Fruit fly (Drosophila melanogaster) whole organism, prepupa: ENCODE measurements around the gene Osi9.

Experiments used
- Blimp-1 ChIP-seq: fragments of 200-800 bp; sonication (Bioruptor generic); optimal IDR thresholded peaks from 3 replicates; lab custom pipeline; 2017; ENCODE audit warnings: missing biosample characterization, missing genetic modification characterization, mild to moderate bottlenecking, moderate library complexity, missing genetic modification reagents
- CG10631 ChIP-seq: fragments of 200-800 bp; sonication (Bioruptor generic); optimal IDR thresholded peaks from 2 replicates; lab custom pipeline; 2016; ENCODE audit warnings: missing biosample characterization, missing genetic modification characterization
- CG10669 ChIP-seq: fragments of 200-800 bp; sonication (Bioruptor generic); optimal IDR thresholded peaks from 3 replicates; lab custom pipeline; 2018; ENCODE audit warnings: missing biosample characterization, mild to moderate bottlenecking, missing genetic modification characterization, moderate library complexity
- CG11294 ChIP-seq: fragments of 200-800 bp; sonication (Bioruptor generic); IDR thresholded peaks from 2 replicates; pipeline ENCODE4 v1.3.6; 2022; ENCODE audit warnings: missing biosample characterization, missing genetic modification characterization
- CG11762 ChIP-seq: fragments of 200-800 bp; sonication (Bioruptor generic); optimal IDR thresholded peaks from 3 replicates; lab custom pipeline; 2016; ENCODE audit warnings: missing biosample characterization, missing genetic modification characterization; ENCODE audit not compliant: insufficient read depth
- CG15336 ChIP-seq: fragments of 200-800 bp; sonication (Bioruptor generic); IDR thresholded peaks from 2 replicates; pipeline ENCODE4 v1.3.6; 2022; ENCODE audit warnings: missing biosample characterization, missing genetic modification characterization
- CG1621 ChIP-seq: fragments of 200-800 bp; sonication (Bioruptor generic); optimal IDR thresholded peaks from 3 replicates; lab custom pipeline; 2018; ENCODE audit warnings: missing biosample characterization, mild to moderate bottlenecking, missing genetic modification characterization
- CG16779 ChIP-seq: fragments of 200-800 bp; sonication (Bioruptor generic); optimal IDR thresholded peaks from 3 replicates; lab custom pipeline; 2017; ENCODE audit warnings: missing biosample characterization, mild to moderate bottlenecking, missing genetic modification characterization
- CG3032 ChIP-seq: fragments of 200-800 bp; optimal IDR thresholded peaks from 2 replicates; lab custom pipeline; 2019; ENCODE audit warnings: missing biosample characterization, mild to moderate bottlenecking, missing genetic modification characterization, moderate library complexity
- CG31627 ChIP-seq: fragments of 200-800 bp; sonication (Bioruptor generic); optimal IDR thresholded peaks from 3 replicates; lab custom pipeline; 2016; ENCODE audit warnings: missing biosample characterization, missing genetic modification characterization
- CG32006 ChIP-seq: fragments of 200-800 bp; sonication (Bioruptor generic); optimal IDR thresholded peaks from 3 replicates; lab custom pipeline; 2017; ENCODE audit warnings: missing biosample characterization, mild to moderate bottlenecking, missing genetic modification characterization
- CG34406 ChIP-seq: fragments of 200-800 bp; sonication (Bioruptor generic); optimal IDR thresholded peaks from 3 replicates; lab custom pipeline; 2016; ENCODE audit warnings: missing biosample characterization, missing genetic modification characterization
- CG3919 ChIP-seq: fragments of 200-800 bp; sonication (Bioruptor generic); optimal IDR thresholded peaks from 3 replicates; lab custom pipeline; 2016; ENCODE audit warnings: missing biosample characterization, missing genetic modification characterization
- CG4318 ChIP-seq: fragments of 200-800 bp; sonication (Bioruptor generic); optimal IDR thresholded peaks from 3 replicates; lab custom pipeline; 2017; ENCODE audit warnings: missing biosample characterization, mild to moderate bottlenecking, missing genetic modification characterization
- CG6276 ChIP-seq: fragments of 200-800 bp; sonication (Bioruptor generic); optimal IDR thresholded peaks from 2 replicates; lab custom pipeline; 2017; ENCODE audit warnings: missing biosample characterization, mild to moderate bottlenecking, missing genetic modification characterization
- CG6792 ChIP-seq: fragments of 200-800 bp; sonication (Bioruptor generic); optimal IDR thresholded peaks from 3 replicates; lab custom pipeline; 2016; ENCODE audit warnings: missing biosample characterization, missing genetic modification characterization
- CG6808 ChIP-seq: fragments of 200-800 bp; sonication (Bioruptor generic); optimal IDR thresholded peaks from 3 replicates; lab custom pipeline; 2017; ENCODE audit warnings: missing biosample characterization, missing genetic modification characterization, mild to moderate bottlenecking, moderate library complexity, missing genetic modification reagents
- CG6854 ChIP-seq: fragments of 200-800 bp; sonication (Bioruptor generic); optimal IDR thresholded peaks from 2 replicates; lab custom pipeline; 2017; ENCODE audit warnings: missing biosample characterization, mild to moderate bottlenecking, missing genetic modification characterization
- CG8119 ChIP-seq: fragments of 200-800 bp; sonication (Bioruptor generic); IDR thresholded peaks from 3 replicates; pipeline ENCODE4 v1.3.6; 2022; ENCODE audit warnings: missing biosample characterization, missing genetic modification characterization
- CG8319 ChIP-seq: fragments of 200-800 bp; sonication (Bioruptor generic); optimal IDR thresholded peaks from 3 replicates; lab custom pipeline; 2016; ENCODE audit warnings: missing biosample characterization, missing genetic modification characterization
- CG8632 ChIP-seq: fragments of 200-800 bp; sonication (Bioruptor generic); optimal IDR thresholded peaks from 3 replicates; lab custom pipeline; 2016; ENCODE audit warnings: missing biosample characterization, missing genetic modification characterization
- CG9139 ChIP-seq: fragments of 200-800 bp; sonication (Bioruptor generic); optimal IDR thresholded peaks from 3 replicates; lab custom pipeline; 2017; ENCODE audit warnings: missing biosample characterization, mild to moderate bottlenecking, missing genetic modification characterization
- Eip75B ChIP-seq: fragments of 200-800 bp; sonication (Bioruptor generic); optimal IDR thresholded peaks from 3 replicates; lab custom pipeline; 2016; ENCODE audit warnings: missing biosample characterization, missing genetic modification characterization
- Eip78C ChIP-seq: fragments of 200-800 bp; sonication (Bioruptor generic); peaks from one replicate; lab custom pipeline; 2016; ENCODE audit warnings: missing biosample characterization, missing genetic modification characterization
- Ets21C ChIP-seq: fragments of 200-800 bp; sonication (Bioruptor generic); optimal IDR thresholded peaks from 3 replicates; lab custom pipeline; 2016; ENCODE audit warnings: missing biosample characterization, missing genetic modification characterization
- Gug ChIP-seq: fragments of 200-800 bp; sonication (Bioruptor generic); IDR thresholded peaks from 2 replicates; pipeline ENCODE4 v1.3.6; 2022; ENCODE audit warnings: missing biosample characterization, missing genetic modification characterization
- Hr39 ChIP-seq: fragments of 200-800 bp; sonication (Bioruptor generic); optimal IDR thresholded peaks from 2 replicates; lab custom pipeline; 2016; ENCODE audit warnings: missing biosample characterization, missing genetic modification characterization
- Hr4 ChIP-seq: fragments of 200-800 bp; sonication (Bioruptor generic); optimal IDR thresholded peaks from 3 replicates; lab custom pipeline; 2016; ENCODE audit warnings: missing biosample characterization, missing genetic modification characterization
- Lpt ChIP-seq: fragments of 200-800 bp; sonication (Bioruptor generic); optimal IDR thresholded peaks from 3 replicates; lab custom pipeline; 2016; ENCODE audit warnings: missing biosample characterization, missing genetic modification characterization
- Met ChIP-seq: fragments of 200-800 bp; sonication (Bioruptor generic); optimal IDR thresholded peaks from 3 replicates; lab custom pipeline; 2016; ENCODE audit warnings: missing biosample characterization, missing genetic modification characterization
- OdsH ChIP-seq: fragments of 200-800 bp; sonication (Bioruptor generic); optimal IDR thresholded peaks from 3 replicates; lab custom pipeline; 2016; ENCODE audit warnings: missing biosample characterization, missing genetic modification characterization
- Sox102F ChIP-seq: fragments of 200-800 bp; sonication (Bioruptor generic); optimal IDR thresholded peaks from 2 replicates; lab custom pipeline; 2016; ENCODE audit warnings: missing biosample characterization, mild to moderate bottlenecking, missing genetic modification characterization
- Sox14 ChIP-seq: fragments of 200-800 bp; sonication (Bioruptor generic); optimal IDR thresholded peaks from 3 replicates; lab custom pipeline; 2016; ENCODE audit warnings: missing biosample characterization, missing genetic modification characterization
- Sox15 ChIP-seq: fragments of 200-800 bp; sonication (Bioruptor generic); optimal IDR thresholded peaks from 3 replicates; lab custom pipeline; 2016; ENCODE audit warnings: missing biosample characterization, missing genetic modification characterization
- achi ChIP-seq: fragments of 200-800 bp; sonication (Bioruptor generic); optimal IDR thresholded peaks from 3 replicates; lab custom pipeline; 2016; ENCODE audit warnings: missing biosample characterization, missing genetic modification characterization
- acj6 ChIP-seq: fragments of 200-800 bp; sonication (Bioruptor generic); optimal IDR thresholded peaks from 3 replicates; lab custom pipeline; 2016; ENCODE audit warnings: missing biosample characterization, missing genetic modification characterization
- cyc ChIP-seq: fragments of 200-800 bp; sonication (Bioruptor generic); optimal IDR thresholded peaks from 3 replicates; lab custom pipeline; 2016; ENCODE audit warnings: missing biosample characterization, missing genetic modification characterization
- dac ChIP-seq: fragments of 200-800 bp; sonication (Bioruptor generic); optimal IDR thresholded peaks from 2 replicates; lab custom pipeline; 2017; ENCODE audit warnings: missing biosample characterization, mild to moderate bottlenecking, missing genetic modification characterization
- eg ChIP-seq: fragments of 200-800 bp; sonication (Bioruptor generic); IDR thresholded peaks from 3 replicates; pipeline ENCODE4 v1.3.6; 2022; ENCODE audit warnings: missing biosample characterization, missing genetic modification characterization
- esn ChIP-seq: fragments of 200-800 bp; sonication (Bioruptor generic); optimal IDR thresholded peaks from 2 replicates; lab custom pipeline; 2016; ENCODE audit warnings: missing biosample characterization, mild to moderate bottlenecking, missing genetic modification characterization, moderate library complexity
- fkh ChIP-seq: fragments of 200-800 bp; sonication (Bioruptor generic); optimal IDR thresholded peaks from 3 replicates; lab custom pipeline; 2017; ENCODE audit warnings: missing biosample characterization, mild to moderate bottlenecking, missing genetic modification characterization, moderate library complexity
- lz ChIP-seq: fragments of 200-800 bp; sonication (Bioruptor generic); optimal IDR thresholded peaks from 3 replicates; lab custom pipeline; 2016; ENCODE audit warnings: missing biosample characterization, missing genetic modification characterization
- net ChIP-seq: fragments of 200-800 bp; sonication (Bioruptor generic); optimal IDR thresholded peaks from 3 replicates; lab custom pipeline; 2016; ENCODE audit warnings: missing biosample characterization, missing genetic modification characterization
- pdm3 ChIP-seq: fragments of 200-800 bp; sonication (Bioruptor generic); optimal IDR thresholded peaks from 3 replicates; lab custom pipeline; 2016; ENCODE audit warnings: missing biosample characterization, missing genetic modification characterization
- salr ChIP-seq, 2 experiments: fragments of 200-800 bp; sonication (Bioruptor generic); optimal IDR thresholded peaks; 3 replicates each; lab custom pipeline; 2016 to 2018; ENCODE audit warnings: missing biosample characterization in 2 of 2, missing genetic modification characterization in 2 of 2, mild to moderate bottlenecking in 1 of 2
- spab ChIP-seq: fragments of 200-800 bp; sonication (Bioruptor generic); optimal IDR thresholded peaks from 2 replicates; lab custom pipeline; 2017; ENCODE audit warnings: missing biosample characterization, mild to moderate bottlenecking, missing genetic modification characterization, missing genetic modification reagents
- svp ChIP-seq: fragments of 200-800 bp; sonication (Bioruptor generic); peaks from one replicate; lab custom pipeline; 2016; ENCODE audit warnings: missing biosample characterization, missing genetic modification characterization
- vri ChIP-seq: fragments of 200-800 bp; sonication (Bioruptor generic); optimal IDR thresholded peaks from 3 replicates; lab custom pipeline; 2016; ENCODE audit warnings: missing biosample characterization, mild to moderate bottlenecking, missing genetic modification characterization

Osi9 gene

DNA sequence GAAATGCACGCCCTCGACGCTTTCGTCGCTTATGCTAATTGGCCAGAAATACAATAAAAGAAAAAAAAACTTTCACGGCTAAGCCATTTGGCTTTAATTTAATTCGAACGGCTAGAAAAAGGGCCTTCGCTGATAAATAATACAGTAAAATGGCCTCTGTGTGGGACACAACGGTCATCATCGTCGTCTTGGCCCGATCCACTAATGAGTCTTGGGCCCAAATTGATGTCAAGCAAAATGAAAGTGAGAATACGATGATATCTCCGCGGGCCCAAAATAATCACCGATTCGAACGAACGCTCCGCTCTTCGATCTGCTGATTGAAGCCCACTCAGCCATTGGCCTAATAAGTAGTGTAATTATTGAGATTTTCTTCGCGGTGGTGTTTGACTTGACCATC is 28.6 kb upstream of the Osi9 start:
- TF ChIP-seq CG15336 (GFP tag; lab: Robert Waterston, UW) (no peak), salr (GFP tag; optimal IDR thresholded peaks at IDR 0.05; lab: Kevin White, UChicago) (no peak), Sox14 (no peak), CG1621 (tag; lab: Kevin White, UChicago) (no peak), CG3032 (tag; lab: Kevin White, UChicago) (no peak), fkh (GFP tag; lab: Kevin White, UChicago) (no peak), Ets21C (GFP tag; lab: Kevin White, UChicago) (no peak), spab (GFP tag; lab: Kevin White, UChicago) (no peak), CG10631 (GFP tag; lab: Kevin White, UChicago) (no peak), CG16779 (tag; lab: Kevin White, UChicago) (no peak), CG10669 (GFP tag; lab: Kevin White, UChicago) (no peak), eg (GFP tag; lab: Robert Waterston, UW) (no peak), CG6808 (GFP tag; lab: Kevin White, UChicago) (no peak), CG11762 (GFP tag; lab: Kevin White, UChicago) (no peak), Gug (GFP tag; lab: Robert Waterston, UW) (no peak), CG8319 (GFP tag; lab: Kevin White, UChicago) (no peak), dac (no peak)

DNA sequence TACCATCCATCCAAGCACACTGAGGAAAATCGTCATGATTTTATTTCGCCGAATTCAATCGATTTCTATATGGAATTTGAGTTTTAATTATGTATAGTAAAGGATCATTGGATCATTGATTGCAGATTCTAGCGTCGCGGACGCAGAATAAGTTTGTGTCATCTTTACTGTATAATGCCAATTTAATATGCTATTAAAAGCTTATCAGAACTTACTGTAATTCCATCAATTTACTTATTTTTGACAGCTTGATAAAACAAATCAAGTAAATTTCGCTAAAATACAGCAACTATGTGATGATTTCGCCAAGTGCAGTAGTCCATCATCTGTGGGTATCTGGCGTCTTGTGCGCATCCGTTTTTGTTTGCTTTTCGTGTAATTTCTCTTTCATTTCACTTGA is 26.9 kb upstream of the Osi9 start:
- peak; percentile 7 for TF ChIP-seq CG11762 (GFP tag; lab: Kevin White, UChicago)
- no peak for TF ChIP-seq lz (GFP tag; lab: Kevin White, UChicago)
- peak; percentile 29; the same call in 1 of the 2 replicates for TF ChIP-seq CG15336 (GFP tag; lab: Robert Waterston, UW)
- TF ChIP-seq CG16779 (tag; lab: Kevin White, UChicago) = no peak
- peak; percentile 65 for TF ChIP-seq svp
- TF ChIP-seq CG3919 (GFP tag; lab: Kevin White, UChicago) = peak; percentile 30
- no peak for TF ChIP-seq fkh (GFP tag; lab: Kevin White, UChicago)
- peak; percentile 7 for TF ChIP-seq acj6 (GFP tag; lab: Kevin White, UChicago)
- no peak for TF ChIP-seq cyc (GFP tag; lab: Kevin White, UChicago)
- TF ChIP-seq pdm3 = peak; percentile 48
- TF ChIP-seq Lpt (GFP tag; lab: Kevin White, UChicago) = no peak
- TF ChIP-seq vri (GFP tag; lab: Kevin White, UChicago) = no peak
- peak; percentile 21 for TF ChIP-seq achi
- peak; percentile 89 for TF ChIP-seq Eip78C (GFP tag; lab: Kevin White, UChicago)
- no peak for TF ChIP-seq net
- no peak for TF ChIP-seq CG1621 (tag; lab: Kevin White, UChicago)
- peak; percentile 25 for TF ChIP-seq Sox14
- no peak for TF ChIP-seq CG9139
- peak; percentile 34 for TF ChIP-seq CG6792 (GFP tag; lab: Kevin White, UChicago)
- TF ChIP-seq CG6808 (GFP tag; lab: Kevin White, UChicago) = no peak
- peak; percentile 75 for TF ChIP-seq Hr4 (GFP tag; lab: Kevin White, UChicago)
- no peak for TF ChIP-seq CG6854 (GFP tag; lab: Kevin White, UChicago)
- peak; percentile 21 for TF ChIP-seq Eip75B (GFP tag; lab: Kevin White, UChicago)
- TF ChIP-seq CG8632 (GFP tag; lab: Kevin White, UChicago) = peak; percentile 3
- peak; percentile 87 for TF ChIP-seq CG32006
- peak; percentile 26 for TF ChIP-seq esn (GFP tag; lab: Kevin White, UChicago)
- TF ChIP-seq CG11294 (GFP tag; lab: Robert Waterston, UW) = no peak
- peak; percentile 57; the same call in 1 of the 3 replicates for TF ChIP-seq CG8119 (GFP tag; lab: Robert Waterston, UW)
- no peak for TF ChIP-seq CG10631 (GFP tag; lab: Kevin White, UChicago)
- TF ChIP-seq Sox102F (GFP tag; lab: Kevin White, UChicago) = peak; percentile 17
- TF ChIP-seq OdsH (GFP tag; lab: Kevin White, UChicago) = peak; percentile 20
- peak; percentile 66 for TF ChIP-seq CG34406
- no peak for TF ChIP-seq CG6276 (GFP tag; lab: Kevin White, UChicago)
- no peak for TF ChIP-seq eg (GFP tag; lab: Robert Waterston, UW)
- peak; percentile 21 for TF ChIP-seq Hr39
- TF ChIP-seq Ets21C (GFP tag; lab: Kevin White, UChicago) = no peak
- TF ChIP-seq Sox15 (GFP tag; lab: Kevin White, UChicago) = peak; percentile 29
- TF ChIP-seq CG31627 (GFP tag; lab: Kevin White, UChicago) = peak; percentile 12
- TF ChIP-seq Met (GFP tag; lab: Kevin White, UChicago) = no peak
- peak; percentile 62 for TF ChIP-seq CG4318 (GFP tag; lab: Kevin White, UChicago)
- no peak for TF ChIP-seq Blimp-1
- peak; percentile 29 for TF ChIP-seq dac
